Worm (Caenorhabditis elegans): Measurements from ENCODE around the gene F44B9.5.

DNA sequence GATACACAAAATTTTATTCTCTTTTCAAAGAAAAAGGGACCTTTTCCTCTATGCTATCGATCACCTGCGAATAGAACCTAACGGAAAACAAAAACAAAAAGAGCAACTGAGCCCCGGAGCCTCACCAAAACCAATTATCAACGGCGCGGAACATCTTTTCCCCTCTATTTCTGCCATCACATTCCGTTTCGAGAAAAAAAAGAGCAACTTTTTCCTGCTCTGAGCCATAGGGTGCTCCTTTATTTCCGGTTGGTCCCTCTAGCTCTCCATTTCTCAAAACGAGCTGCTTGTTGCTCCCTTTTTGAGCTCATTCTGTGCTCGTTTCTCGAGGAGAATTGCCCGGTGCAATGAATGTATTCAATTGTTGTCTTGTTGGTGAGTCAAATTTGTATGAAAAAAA is 36.7 kb downstream of the F44B9.5 start, which contains the start of gene clp-1:
- TF ChIP-seq eyg-1 (tag; optimal IDR thresholded peaks at IDR 0.05) (no peak), pha-4 (tag; optimal IDR thresholded peaks at IDR 0.05) (no peak), ama-1 (optimal IDR thresholded peaks at IDR 0.05) (no peak)
